Fruit fly (Drosophila melanogaster) whole organism, embryonic: ENCODE measurements around the gene Cpr62Ba.
A peak's percentile ranks its signal among the peaks of the same experiment; 100 is the strongest.

Source experiments
- Ada2b ChIP-seq: fragments of 200-800 bp; sonication (Bioruptor generic); IDR thresholded peaks from 2 replicates; pipeline ENCODE4 v1.3.6; 2022; ENCODE audit warnings: missing biosample characterization, missing genetic modification characterization
- Aef1 ChIP-seq: fragments of 200-800 bp; sonication (Bioruptor generic); IDR thresholded peaks from 3 replicates; pipeline ENCODE4 v1.3.6; 2022; ENCODE audit warnings: missing biosample characterization, missing genetic modification characterization
- Asciz ChIP-seq: fragments of 200-800 bp; sonication (Bioruptor generic); optimal IDR thresholded peaks from 2 replicates; lab custom pipeline; 2017; ENCODE audit warnings: missing biosample characterization, mild to moderate bottlenecking, missing genetic modification characterization, missing genetic modification reagents
- CG10267 ChIP-seq: fragments of 200-800 bp; sonication (Bioruptor generic); optimal IDR thresholded peaks from 2 replicates; lab custom pipeline; 2018; ENCODE audit warnings: missing biosample characterization, mild to moderate bottlenecking, missing genetic modification characterization, moderate library complexity
- CG10274 ChIP-seq: fragments of 200-800 bp; sonication (Bioruptor generic); optimal IDR thresholded peaks from 3 replicates; lab custom pipeline; 2017; ENCODE audit warnings: missing biosample characterization, mild to moderate bottlenecking, missing genetic modification characterization
- CG10654 ChIP-seq: fragments of 200-800 bp; sonication (Bioruptor generic); optimal IDR thresholded peaks from 2 replicates; lab custom pipeline; 2016; ENCODE audit warnings: missing biosample characterization, missing genetic modification characterization
- CG11504 ChIP-seq: fragments of 200-800 bp; sonication (Bioruptor generic); optimal IDR thresholded peaks from 3 replicates; lab custom pipeline; 2019; ENCODE audit warnings: missing biosample characterization, mild to moderate bottlenecking, missing genetic modification characterization, moderate library complexity
- CG15601 ChIP-seq: fragments of 200-800 bp; sonication (Bioruptor generic); optimal IDR thresholded peaks from 3 replicates; lab custom pipeline; 2019; ENCODE audit warnings: missing biosample characterization, mild to moderate bottlenecking, missing genetic modification characterization, moderate library complexity
- CG1647 ChIP-seq: fragments of 200-800 bp; sonication (Bioruptor generic); optimal IDR thresholded peaks from 3 replicates; lab custom pipeline; 2016; ENCODE audit warnings: missing biosample characterization, missing genetic modification characterization
- CG17568 ChIP-seq: fragments of 200-800 bp; sonication (Bioruptor generic); optimal IDR thresholded peaks from 2 replicates; lab custom pipeline; 2018; ENCODE audit warnings: missing biosample characterization, mild to moderate bottlenecking, missing genetic modification characterization, moderate library complexity
- CG17829 ChIP-seq: fragments of 200-800 bp; optimal IDR thresholded peaks from 2 replicates; lab custom pipeline; 2019; ENCODE audit warnings: missing biosample characterization, mild to moderate bottlenecking, missing genetic modification characterization, moderate library complexity
- CG17912 ChIP-seq: fragments of 200-800 bp; sonication (Bioruptor generic); optimal IDR thresholded peaks from 2 replicates; lab custom pipeline; 2018; ENCODE audit warnings: missing biosample characterization, mild to moderate bottlenecking, missing genetic modification characterization
- CG18764 ChIP-seq: fragments of 200-800 bp; sonication (Bioruptor generic); optimal IDR thresholded peaks from 3 replicates; lab custom pipeline; 2016; ENCODE audit warnings: missing biosample characterization, missing genetic modification characterization
- CG31224 ChIP-seq: fragments of 200-800 bp; sonication (Bioruptor generic); IDR thresholded peaks from 2 replicates; pipeline ENCODE4 v1.3.6; 2022; ENCODE audit warnings: missing biosample characterization, missing genetic modification characterization
- CG4424 ChIP-seq: fragments of 200-800 bp; sonication (Bioruptor generic); optimal IDR thresholded peaks from 3 replicates; lab custom pipeline; 2016; ENCODE audit warnings: missing biosample characterization, missing genetic modification characterization
- CG7987 ChIP-seq: fragments of 200-800 bp; sonication (Bioruptor generic); optimal IDR thresholded peaks from 2 replicates; lab custom pipeline; 2018; ENCODE audit warnings: missing biosample characterization, mild to moderate bottlenecking, missing genetic modification characterization, moderate library complexity
- CG8089 ChIP-seq: fragments of 200-800 bp; sonication (Bioruptor generic); optimal IDR thresholded peaks from 3 replicates; lab custom pipeline; 2016; ENCODE audit warnings: missing biosample characterization, missing genetic modification characterization
- CG8281 ChIP-seq: fragments of 200-800 bp; sonication (Bioruptor generic); optimal IDR thresholded peaks from 2 replicates; lab custom pipeline; 2018; ENCODE audit warnings: missing biosample characterization, mild to moderate bottlenecking, missing genetic modification characterization, moderate library complexity
- CG8478 ChIP-seq: fragments of >200 bp; optimal IDR thresholded peaks from 2 replicates; lab custom pipeline; 2018
- CG8924 ChIP-seq: fragments of 200-800 bp; optimal IDR thresholded peaks from 3 replicates; lab custom pipeline; 2019; ENCODE audit warnings: missing biosample characterization, mild to moderate bottlenecking, missing genetic modification characterization, moderate library complexity
- CG9437 ChIP-seq: fragments of 200-800 bp; sonication (Bioruptor generic); optimal IDR thresholded peaks from 2 replicates; lab custom pipeline; 2018; ENCODE audit warnings: missing biosample characterization, mild to moderate bottlenecking, missing genetic modification characterization
- CG9817 ChIP-seq: fragments of 200-800 bp; sonication (Bioruptor generic); optimal IDR thresholded peaks from 2 replicates; lab custom pipeline; 2018; ENCODE audit warnings: missing biosample characterization, mild to moderate bottlenecking, missing genetic modification characterization, moderate library complexity
- CTCF ChIP-seq: fragments of 200-800 bp; sonication (Bioruptor generic); optimal IDR thresholded peaks from 2 replicates; lab custom pipeline; 2017; ENCODE audit warnings: missing biosample characterization, mild to moderate bottlenecking, missing genetic modification characterization, moderate library complexity
- Deaf1 ChIP-seq: fragments of 200-800 bp; optimal IDR thresholded peaks from 3 replicates; lab custom pipeline; 2019; ENCODE audit warnings: missing biosample characterization, mild to moderate bottlenecking, missing genetic modification characterization, moderate library complexity
- Dll ChIP-seq: fragments of 200-800 bp; sonication (Bioruptor generic); IDR thresholded peaks from 4 replicates; pipeline ENCODE4 v1.3.6; 2022; ENCODE audit warnings: missing biosample characterization, missing genetic modification characterization; ENCODE audit not compliant: partially characterized antibody
- Hmr ChIP-seq: fragments of 200-800 bp; sonication (Bioruptor generic); optimal IDR thresholded peaks from 3 replicates; lab custom pipeline; 2017; ENCODE audit warnings: mild to moderate bottlenecking, missing biosample characterization, missing genetic modification reagents, missing genetic modification characterization
- Hr51 ChIP-seq, 2 experiments: fragments of 200-800 bp; sonication (Bioruptor generic); optimal IDR thresholded peaks; 2 replicates in 1 of 2; 3 replicates in 1 of 2; lab custom pipeline; 2016 to 2018; ENCODE audit warnings: missing biosample characterization in 2 of 2, missing genetic modification characterization in 2 of 2, mild to moderate bottlenecking in 1 of 2, moderate library complexity in 1 of 2
- Kr ChIP-seq: fragments of 200-800 bp; sonication (Bioruptor generic); optimal IDR thresholded peaks from 2 replicates; lab custom pipeline; 2017; ENCODE audit warnings: missing biosample characterization, mild to moderate bottlenecking, missing genetic modification characterization
- Lhr ChIP-seq: fragments of 200-800 bp; sonication (Bioruptor generic); optimal IDR thresholded peaks from 3 replicates; lab custom pipeline; 2017; ENCODE audit warnings: mild to moderate bottlenecking, missing biosample characterization, missing genetic modification reagents, missing genetic modification characterization
- Neu2 ChIP-seq: fragments of 200-800 bp; sonication (Bioruptor generic); optimal IDR thresholded peaks from 3 replicates; lab custom pipeline; 2016; ENCODE audit warnings: missing biosample characterization, missing genetic modification characterization, borderline replicate concordance
- Stat92E ChIP-seq, 3 experiments: fragments of >200 bp in 2 of 3; fragments of 200-800 bp in 1 of 3; sonication (Bioruptor generic) in 1 of 3; optimal IDR thresholded peaks; 2 replicates each; lab custom pipeline; 2017 to 2019; ENCODE audit warnings: missing biosample characterization in 3 of 3, missing genetic modification characterization in 3 of 3, mild to moderate bottlenecking in 1 of 3, moderate library complexity in 1 of 3
- Xbp1 ChIP-seq: fragments of 200-800 bp; sonication (Bioruptor generic); optimal IDR thresholded peaks from 3 replicates; lab custom pipeline; 2016; ENCODE audit warnings: missing biosample characterization, mild to moderate bottlenecking, missing genetic modification characterization
- Xrp1 ChIP-seq: fragments of 200-800 bp; sonication (Bioruptor generic); IDR thresholded peaks from 2 replicates; pipeline ENCODE4 v1.3.6; 2022; ENCODE audit warnings: missing biosample characterization, missing genetic modification characterization
- YL-1 ChIP-seq: fragments of 200-800 bp; sonication (Bioruptor generic); optimal IDR thresholded peaks from 3 replicates; lab custom pipeline; 2017; ENCODE audit warnings: missing biosample characterization, mild to moderate bottlenecking, missing genetic modification characterization
- aop ChIP-seq: fragments of 200-800 bp; sonication (Bioruptor generic); IDR thresholded peaks from 2 replicates; pipeline ENCODE4 v1.3.6; 2022; ENCODE audit warnings: missing biosample characterization, missing genetic modification characterization
- bab2 ChIP-seq: fragments of 200-800 bp; sonication (Bioruptor generic); optimal IDR thresholded peaks from 2 replicates; lab custom pipeline; 2016; ENCODE audit warnings: missing biosample characterization, missing genetic modification characterization
- dati ChIP-seq: fragments of 200-800 bp; sonication (Bioruptor generic); IDR thresholded peaks from 2 replicates; pipeline ENCODE4 v1.3.6; 2022; ENCODE audit warnings: missing biosample characterization, missing genetic modification characterization
- dpn ChIP-seq, 2 experiments: fragments of 200-800 bp; sonication (Bioruptor generic); optimal IDR thresholded peaks; 3 replicates each; lab custom pipeline; 2016; ENCODE audit warnings: missing biosample characterization in 2 of 2, missing genetic modification characterization in 2 of 2
- emc ChIP-seq: fragments of 200-800 bp; sonication (Bioruptor generic); optimal IDR thresholded peaks from 2 replicates; lab custom pipeline; 2016; ENCODE audit warnings: missing biosample characterization, missing genetic modification characterization
- ems ChIP-seq: fragments of 200-800 bp; sonication (Bioruptor generic); optimal IDR thresholded peaks from 3 replicates; lab custom pipeline; 2016; ENCODE audit warnings: missing biosample characterization, missing genetic modification characterization
- grn ChIP-seq: fragments of 200-800 bp; sonication (Bioruptor generic); optimal IDR thresholded peaks from 3 replicates; lab custom pipeline; 2017; ENCODE audit warnings: missing biosample characterization, missing genetic modification characterization
- jing ChIP-seq: fragments of 200-800 bp; sonication (Bioruptor generic); optimal IDR thresholded peaks from 2 replicates; lab custom pipeline; 2018; ENCODE audit warnings: missing biosample characterization, mild to moderate bottlenecking, missing genetic modification characterization
- klu ChIP-seq: fragments of 200-800 bp; sonication (Bioruptor generic); IDR thresholded peaks from 2 replicates; pipeline ENCODE4 v1.3.6; 2022; ENCODE audit warnings: missing biosample characterization, missing genetic modification characterization
- mam ChIP-seq: fragments of 200-800 bp; sonication (Bioruptor generic); optimal IDR thresholded peaks from 3 replicates; lab custom pipeline; 2016; ENCODE audit warnings: missing biosample characterization, missing genetic modification characterization
- mld ChIP-seq: fragments of 200-800 bp; sonication (Bioruptor generic); IDR thresholded peaks from 3 replicates; pipeline ENCODE4 v1.3.6; 2022; ENCODE audit warnings: missing biosample characterization, missing genetic modification characterization; ENCODE audit not compliant: partially characterized antibody
- peb ChIP-seq: fragments of 200-800 bp; sonication (Bioruptor generic); IDR thresholded peaks from 2 replicates; pipeline ENCODE4 v1.3.6; 2022; ENCODE audit warnings: missing biosample characterization, missing genetic modification characterization
- tap ChIP-seq: fragments of 200-800 bp; optimal IDR thresholded peaks from 3 replicates; lab custom pipeline; 2019; ENCODE audit warnings: missing biosample characterization, mild to moderate bottlenecking, missing genetic modification characterization, moderate library complexity
- usp ChIP-seq: fragments of >200 bp; optimal IDR thresholded peaks from 2 replicates; lab custom pipeline; 2017; ENCODE audit warnings: missing biosample characterization, missing genetic modification characterization
- vnd ChIP-seq: fragments of 200-800 bp; sonication (Bioruptor generic); IDR thresholded peaks from 3 replicates; pipeline ENCODE4 v1.3.6; 2022; ENCODE audit warnings: missing biosample characterization, missing genetic modification characterization; ENCODE audit not compliant: partially characterized antibody
- vvl ChIP-seq: fragments of 200-800 bp; sonication (Bioruptor generic); IDR thresholded peaks from 2 replicates; pipeline ENCODE4 v1.3.6; 2022; ENCODE audit warnings: missing biosample characterization, missing genetic modification characterization

The Cpr62Ba gene

dm6 chr3L:1865121-1865727 lies 33.6 kb upstream of the Cpr62Ba start, which contains the start of the genes HBS1 and CG12025 (continued):
- TF ChIP-seq CG9437 (GFP tag; lab: Kevin White, UChicago) (no peak), Deaf1 (peak; percentile 32), CG17912 (no peak), Stat92E (GFP tag; optimal IDR thresholded peaks at IDR 0.05; lab: Kevin White, UChicago) (peak in 1 of 3 experiments; percentile 68), Neu2 (GFP tag; lab: Kevin White, UChicago) (no peak), YL-1 (GFP tag; lab: Kevin White, UChicago) (peak; percentile 83), CG10274 (GFP tag; lab: Kevin White, UChicago) (no peak), CG9817 (tag; lab: Kevin White, UChicago) (peak; percentile 63), CG8089 (GFP tag; lab: Kevin White, UChicago) (peak; percentile 55), dpn (GFP tag; optimal IDR thresholded peaks at IDR 0.05; lab: Kevin White, UChicago) (peak; percentile 51 to 64), emc (GFP tag; lab: Kevin White, UChicago) (peak; percentile 38), CG1647 (GFP tag; lab: Kevin White, UChicago) (peak; percentile 41), klu (GFP tag; lab: Robert Waterston, UW) (peak; percentile 81), grn (no peak), CG8478 (lab: Kevin White, UChicago) (no peak), mam (peak; percentile 63), CG8924 (peak; percentile 56), bab2 (GFP tag; lab: Kevin White, UChicago) (peak; percentile 56), vvl (GFP tag; lab: Robert Waterston, UW) (peak; percentile 41; the same call in 1 of the 2 replicates), CG15601 (tag; lab: Kevin White, UChicago) (peak; percentile 39), CG8281 (tag; lab: Kevin White, UChicago) (no peak), Kr (GFP tag; lab: Kevin White, UChicago) (no peak), Xbp1 (GFP tag; lab: Kevin White, UChicago) (peak; percentile 76), aop (GFP tag; lab: Robert Waterston, UW) (no peak), CG31224 (GFP tag; lab: Robert Waterston, UW) (no peak), CG4424 (peak; percentile 42), Asciz (GFP tag; lab: Kevin White, UChicago) (no peak), CTCF (GFP tag; lab: Kevin White, UChicago) (no peak), Aef1 (peak; percentile 57), CG10267 (tag; lab: Kevin White, UChicago) (peak; percentile 71), Dll (GFP tag; lab: Robert Waterston, UW) (no peak), Ada2b (GFP tag; lab: Robert Waterston, UW) (0 out of 2 replicates have a peak, but pooled peaks have one; percentile 41), Hmr (peak; percentile 53), vnd (GFP tag; lab: Robert Waterston, UW) (no peak), CG17568 (no peak), mld (no peak), CG7987 (GFP tag; lab: Kevin White, UChicago) (no peak), CG17829 (tag; lab: Kevin White, UChicago) (peak; percentile 77), CG11504 (peak; percentile 64), jing (no peak), peb (GFP tag; lab: Robert Waterston, UW) (no peak), Xrp1 (GFP tag; lab: Robert Waterston, UW) (no peak; the same call in none of the 2 replicates), CG18764 (GFP tag; lab: Kevin White, UChicago) (peak; percentile 24), usp (GFP tag; lab: Kevin White, UChicago) (no peak), tap (no peak), dati (GFP tag; lab: Robert Waterston, UW) (no peak), ems (no peak), Lhr (GFP tag; lab: Kevin White, UChicago) (peak; percentile 54), Hr51 (GFP tag; optimal IDR thresholded peaks at IDR 0.05; lab: Kevin White, UChicago) (peak in 1 of 2 experiments; percentile 39), CG10654 (GFP tag; lab: Kevin White, UChicago) (no peak)
